Fruit fly (Drosophila melanogaster): ENCODE results near the gene eag.
A peak's percentile ranks its signal among the peaks of the same experiment; 100 is the strongest.

DNA sequence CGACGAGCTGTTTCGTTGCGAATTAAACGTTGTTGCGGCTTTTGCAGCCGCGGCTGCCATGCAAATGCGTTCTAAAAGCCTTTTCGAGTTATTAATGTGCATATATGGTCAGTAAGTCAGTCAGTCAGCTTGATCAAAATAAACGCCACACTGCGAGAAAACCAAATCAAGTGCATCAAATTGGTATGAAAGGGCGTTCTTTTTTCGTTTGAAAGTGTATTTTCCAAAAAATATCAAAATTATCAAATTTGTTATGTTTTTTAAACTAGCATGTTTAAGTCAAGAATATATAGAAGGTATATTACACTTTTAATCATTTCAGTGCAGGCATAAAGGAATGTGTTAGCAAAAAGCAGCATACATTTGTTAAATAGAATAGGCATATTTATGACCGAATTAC, 87.2 kb downstream of the eag start:
- no peak for TF ChIP-seq Gug (GFP tag; IDR thresholded peaks at IDR 0.05)
- no peak for TF ChIP-seq Hr4 (GFP tag; optimal IDR thresholded peaks at IDR 0.05)
- no peak for TF ChIP-seq net (GFP tag; optimal IDR thresholded peaks at IDR 0.05)
- TF ChIP-seq fd59A (GFP tag; optimal IDR thresholded peaks at IDR 0.05), result no peak
- TF ChIP-seq OdsH (GFP tag; optimal IDR thresholded peaks at IDR 0.05), result peak; percentile 7
- peak; percentile 35 for TF ChIP-seq CG3919 (GFP tag; optimal IDR thresholded peaks at IDR 0.05)
